Worm (Caenorhabditis elegans) whole organism, L4/young adult: ENCODE measurements around the gene C33H5.1.
A peak's percentile ranks its signal among the peaks of the same experiment; 100 is the strongest.

Source experiments
- W03F9.2 ChIP-seq: fragments of 150-350 bp; optimal IDR thresholded peaks from 2 replicates; lab custom pipeline; 2014; ENCODE audit warnings: missing biosample characterization, missing genetic modification characterization
- dao-5 ChIP-seq: sonication (generic microtip); optimal IDR thresholded peaks from 2 replicates; lab custom pipeline; 2016; ENCODE audit warnings: missing genotype, missing genetic modification characterization, moderate library complexity, missing compliant biosample characterization
- him-1 ChIP-seq: sonication (generic microtip); optimal IDR thresholded peaks from 2 replicates; lab custom pipeline; 2016; ENCODE audit warnings: missing genotype, missing genetic modification reagents, missing genetic modification characterization, missing compliant biosample characterization

C33H5.1 gene

ce11 chrIV:7808583-7808982 lies at the start of gene C33H5.1:
TSS of gene C33H5.1 (plus strand) at chrIV:7808912.
- TF ChIP-seq W03F9.2 (tag; lab: Kevin White, UChicago): no peak
- TF ChIP-seq him-1 (tag; lab: Kevin White, UChicago): no peak
- TF ChIP-seq dao-5 (tag; lab: Kevin White, UChicago): no peak

ce11 chrIV:7759527-7759926 lies 49.2 kb upstream of the C33H5.1 start, which contains the start of gene dsb-3:
TSS of gene dsb-3 (minus strand) at chrIV:7759627.
- no peak for TF ChIP-seq W03F9.2 (tag; lab: Kevin White, UChicago)
- TF ChIP-seq dao-5 (tag; lab: Kevin White, UChicago): no peak
- TF ChIP-seq him-1 (tag; lab: Kevin White, UChicago): no peak

ce11 chrIV:7760117-7760516 lies 48.6 kb upstream of the C33H5.1 start, which contains the start of gene del-7:
TSS of gene del-7 (plus strand) at chrIV:7760417.
- no peak for TF ChIP-seq dao-5 (tag; lab: Kevin White, UChicago)
- no peak for TF ChIP-seq W03F9.2 (tag; lab: Kevin White, UChicago)
- no peak for TF ChIP-seq him-1 (tag; lab: Kevin White, UChicago)

- TF ChIP-seq W03F9.2 (tag; lab: Kevin White, UChicago): no peak
- TF ChIP-seq dao-5 (tag; lab: Kevin White, UChicago): no peak
- TF ChIP-seq him-1 (tag; lab: Kevin White, UChicago): no peak
Measured at ce11 chrIV:7763748-7764147, 45.0 kb upstream of the C33H5.1 start, which contains the start of the genes C46A5.6 and C46A5.1. TSS of gene C46A5.6 (minus strand) at chrIV:7763848. TSS of gene C46A5.1 (plus strand) at chrIV:7763931.

ce11 chrIV:7764319-7764718 lies 44.4 kb upstream of the C33H5.1 start:
- peak; percentile 37 for TF ChIP-seq W03F9.2 (tag; lab: Kevin White, UChicago)
- no peak for TF ChIP-seq him-1 (tag; lab: Kevin White, UChicago)

ce11 chrIV:7770162-7770561 lies 38.5 kb upstream of the C33H5.1 start, which contains the start of gene rdl-1:
TSS of gene rdl-1 (minus strand) at chrIV:7770262.
- TF ChIP-seq dao-5 (tag; lab: Kevin White, UChicago) (no peak), him-1 (tag; lab: Kevin White, UChicago) (no peak), W03F9.2 (tag; lab: Kevin White, UChicago) (no peak)

- TF ChIP-seq him-1 (tag; lab: Kevin White, UChicago) (no peak), W03F9.2 (tag; lab: Kevin White, UChicago) (peak; percentile 46), dao-5 (tag; lab: Kevin White, UChicago) (no peak)
Measured at ce11 chrIV:7774206-7774605, 34.5 kb upstream of the C33H5.1 start, which contains the start of the genes hcf-1 and swd-2.2. TSS of gene hcf-1 (minus strand) at chrIV:7774275. TSS of gene swd-2.2 (plus strand) at chrIV:7774411.

ce11 chrIV:7775725-7776124 lies 33.0 kb upstream of the C33H5.1 start, which contains the start of gene swd-2.1:
TSS of gene swd-2.1 (plus strand) at chrIV:7776025.
- TF ChIP-seq him-1 (tag; lab: Kevin White, UChicago) (no peak), W03F9.2 (tag; lab: Kevin White, UChicago) (no peak), dao-5 (tag; lab: Kevin White, UChicago) (no peak)

- no peak for TF ChIP-seq dao-5 (tag; lab: Kevin White, UChicago)
- TF ChIP-seq him-1 (tag; lab: Kevin White, UChicago): no peak
Measured at ce11 chrIV:7778865-7779264, 29.8 kb upstream of the C33H5.1 start, which contains the start of gene rpap-3. TSS of gene rpap-3 (minus strand) at chrIV:7778965.

- no peak for TF ChIP-seq dao-5 (tag; lab: Kevin White, UChicago)
- TF ChIP-seq him-1 (tag; lab: Kevin White, UChicago): no peak
- no peak for TF ChIP-seq W03F9.2 (tag; lab: Kevin White, UChicago)
Measured at ce11 chrIV:7782292-7782691, 26.4 kb upstream of the C33H5.1 start, which contains the start of gene sec-10. TSS of gene sec-10 (minus strand) at chrIV:7782499.

- TF ChIP-seq dao-5 (tag; lab: Kevin White, UChicago) (no peak), him-1 (tag; lab: Kevin White, UChicago) (no peak), W03F9.2 (tag; lab: Kevin White, UChicago) (no peak)
Measured at ce11 chrIV:7783801-7784411, 24.8 kb upstream of the C33H5.1 start, which contains the start of gene tag-321. TSS of gene tag-321 (minus strand) at chrIV:7783851.

- TF ChIP-seq W03F9.2 (tag; lab: Kevin White, UChicago) (peak; percentile 73), him-1 (tag; lab: Kevin White, UChicago) (no peak)
Measured at ce11 chrIV:7785506-7786065, 23.1 kb upstream of the C33H5.1 start, which contains the start of gene tag-322. TSS of gene tag-322 (minus strand) at chrIV:7785556.

ce11 chrIV:7789521-7789949 lies 19.2 kb upstream of the C33H5.1 start, which contains the start of gene imp-3:
TSS of gene imp-3 (minus strand) at chrIV:7789613.
- TF ChIP-seq W03F9.2 (tag; lab: Kevin White, UChicago) (no peak), him-1 (tag; lab: Kevin White, UChicago) (no peak), dao-5 (tag; lab: Kevin White, UChicago) (no peak)
